Fruit fly (Drosophila melanogaster) whole organism, embryonic: ENCODE data around the gene AstA.

ENCODE experiments used
- Aef1 ChIP-seq: fragments of 200-800 bp; sonication (Bioruptor generic); IDR thresholded peaks from 3 replicates; pipeline ENCODE4 v1.3.6; 2022; ENCODE audit warnings: missing biosample characterization, missing genetic modification characterization
- Bgb ChIP-seq: fragments of 200-800 bp; sonication (Bioruptor generic); IDR thresholded peaks from 2 replicates; pipeline ENCODE4 v1.3.6; 2022; ENCODE audit warnings: missing biosample characterization, missing genetic modification characterization; ENCODE audit not compliant: partially characterized antibody
- CG10147 ChIP-seq: fragments of 200-800 bp; sonication (Bioruptor generic); optimal IDR thresholded peaks from 2 replicates; lab custom pipeline; 2019; ENCODE audit warnings: missing biosample characterization, mild to moderate bottlenecking, missing genetic modification characterization, moderate library complexity
- CG13296 ChIP-seq: fragments of 200-800 bp; sonication (Bioruptor generic); optimal IDR thresholded peaks from 3 replicates; lab custom pipeline; 2018; ENCODE audit warnings: missing biosample characterization, mild to moderate bottlenecking, missing genetic modification characterization
- CG13424 ChIP-seq: fragments of 200-800 bp; sonication (Bioruptor generic); optimal IDR thresholded peaks from 2 replicates; lab custom pipeline; 2019; ENCODE audit warnings: missing biosample characterization, mild to moderate bottlenecking, missing genetic modification characterization, moderate library complexity
- CG15073 ChIP-seq: fragments of 200-800 bp; sonication (Bioruptor generic); optimal IDR thresholded peaks from 2 replicates; lab custom pipeline; 2016; ENCODE audit warnings: missing biosample characterization, missing genetic modification characterization
- CG15479 ChIP-seq: fragments of 200-800 bp; sonication (Bioruptor generic); optimal IDR thresholded peaks from 3 replicates; lab custom pipeline; 2019; ENCODE audit warnings: missing biosample characterization, mild to moderate bottlenecking, missing genetic modification characterization, moderate library complexity
- CG15601 ChIP-seq: fragments of 200-800 bp; sonication (Bioruptor generic); optimal IDR thresholded peaks from 3 replicates; lab custom pipeline; 2019; ENCODE audit warnings: missing biosample characterization, mild to moderate bottlenecking, missing genetic modification characterization, moderate library complexity
- CG1647 ChIP-seq: fragments of 200-800 bp; sonication (Bioruptor generic); optimal IDR thresholded peaks from 3 replicates; lab custom pipeline; 2016; ENCODE audit warnings: missing biosample characterization, missing genetic modification characterization
- CG16863 ChIP-seq: fragments of 200-800 bp; sonication (Bioruptor generic); optimal IDR thresholded peaks from 3 replicates; lab custom pipeline; 2016; ENCODE audit warnings: missing biosample characterization, missing genetic modification characterization
- CG17829 ChIP-seq: fragments of 200-800 bp; optimal IDR thresholded peaks from 2 replicates; lab custom pipeline; 2019; ENCODE audit warnings: missing biosample characterization, mild to moderate bottlenecking, missing genetic modification characterization, moderate library complexity
- CG32767 ChIP-seq: fragments of 200-800 bp; sonication (Bioruptor generic); IDR thresholded peaks from 2 replicates; pipeline ENCODE4 v1.3.6; 2022; ENCODE audit warnings: missing biosample characterization, missing genetic modification characterization
- CG3281 ChIP-seq: fragments of 200-800 bp; sonication (Bioruptor generic); optimal IDR thresholded peaks from 3 replicates; lab custom pipeline; 2017; ENCODE audit warnings: missing biosample characterization, mild to moderate bottlenecking, missing genetic modification characterization
- CG3407 ChIP-seq: fragments of 200-800 bp; sonication (Bioruptor generic); optimal IDR thresholded peaks from 2 replicates; lab custom pipeline; 2018; ENCODE audit warnings: missing biosample characterization, mild to moderate bottlenecking, missing genetic modification characterization
- CG3838 ChIP-seq: fragments of 200-800 bp; sonication (Bioruptor generic); optimal IDR thresholded peaks from 3 replicates; lab custom pipeline; 2016; ENCODE audit warnings: missing biosample characterization, missing genetic modification characterization
- CG4282 ChIP-seq: fragments of 200-800 bp; sonication (Bioruptor generic); optimal IDR thresholded peaks from 2 replicates; lab custom pipeline; 2016; ENCODE audit warnings: missing biosample characterization, missing genetic modification characterization
- CG5245 ChIP-seq: fragments of 200-800 bp; sonication (Bioruptor generic); optimal IDR thresholded peaks from 3 replicates; lab custom pipeline; 2016; ENCODE audit warnings: missing biosample characterization, missing genetic modification characterization
- CG7786 ChIP-seq: fragments of 200-800 bp; sonication (Bioruptor generic); optimal IDR thresholded peaks from 2 replicates; lab custom pipeline; 2016; ENCODE audit warnings: missing biosample characterization, missing genetic modification characterization
- CG8924 ChIP-seq: fragments of 200-800 bp; optimal IDR thresholded peaks from 3 replicates; lab custom pipeline; 2019; ENCODE audit warnings: missing biosample characterization, mild to moderate bottlenecking, missing genetic modification characterization, moderate library complexity
- CG9437 ChIP-seq: fragments of 200-800 bp; sonication (Bioruptor generic); optimal IDR thresholded peaks from 2 replicates; lab custom pipeline; 2018; ENCODE audit warnings: missing biosample characterization, mild to moderate bottlenecking, missing genetic modification characterization
- CG9817 ChIP-seq: fragments of 200-800 bp; sonication (Bioruptor generic); optimal IDR thresholded peaks from 2 replicates; lab custom pipeline; 2018; ENCODE audit warnings: missing biosample characterization, mild to moderate bottlenecking, missing genetic modification characterization, moderate library complexity
- CoRest ChIP-seq: fragments of 200-800 bp; sonication (Bioruptor generic); optimal IDR thresholded peaks from 3 replicates; lab custom pipeline; 2018; ENCODE audit warnings: missing biosample characterization, mild to moderate bottlenecking, missing genetic modification characterization, moderate library complexity
- ERR ChIP-seq: fragments of 200-800 bp; sonication (Bioruptor generic); optimal IDR thresholded peaks from 2 replicates; lab custom pipeline; 2016; ENCODE audit warnings: missing biosample characterization, missing genetic modification characterization
- Fer1 ChIP-seq: fragments of 200-800 bp; sonication (Bioruptor generic); optimal IDR thresholded peaks from 2 replicates; lab custom pipeline; 2017; ENCODE audit warnings: missing biosample characterization, mild to moderate bottlenecking, missing genetic modification characterization
- Hmx ChIP-seq: fragments of 200-800 bp; sonication (Bioruptor generic); optimal IDR thresholded peaks from 2 replicates; lab custom pipeline; 2016; ENCODE audit warnings: missing biosample characterization, missing genetic modification characterization
- Lhr ChIP-seq: fragments of 200-800 bp; sonication (Bioruptor generic); optimal IDR thresholded peaks from 3 replicates; lab custom pipeline; 2017; ENCODE audit warnings: mild to moderate bottlenecking, missing biosample characterization, missing genetic modification reagents, missing genetic modification characterization
- MBD-R2 ChIP-seq: fragments of 200-800 bp; sonication (Bioruptor generic); IDR thresholded peaks from 2 replicates; pipeline ENCODE4 v1.3.6; 2022; ENCODE audit warnings: missing biosample characterization, missing genetic modification characterization
- NC2α ChIP-seq: fragments of 200-800 bp; sonication (Bioruptor generic); optimal IDR thresholded peaks from 2 replicates; lab custom pipeline; 2016; ENCODE audit warnings: missing biosample characterization, missing genetic modification characterization
- PHDP ChIP-seq: fragments of 200-800 bp; sonication (Bioruptor generic); optimal IDR thresholded peaks from 3 replicates; lab custom pipeline; 2018; ENCODE audit warnings: missing biosample characterization, mild to moderate bottlenecking, missing genetic modification characterization, moderate library complexity
- Rx ChIP-seq: fragments of 200-800 bp; sonication (Bioruptor generic); IDR thresholded peaks from 2 replicates; pipeline ENCODE4 v1.3.6; 2022; ENCODE audit warnings: missing biosample characterization, missing genetic modification characterization
- Sin3A ChIP-seq: fragments of >200 bp; optimal IDR thresholded peaks from 2 replicates; lab custom pipeline; 2018
- Sox100B ChIP-seq: fragments of 200-800 bp; sonication (Bioruptor generic); optimal IDR thresholded peaks from 3 replicates; lab custom pipeline; 2018; ENCODE audit warnings: missing biosample characterization, mild to moderate bottlenecking, missing genetic modification characterization
- Trl ChIP-seq, 3 experiments: fragments of >200 bp in 2 of 3; fragments of 200-800 bp in 1 of 3; sonication (Bioruptor generic) in 1 of 3; optimal IDR thresholded peaks; 2 replicates in 1 of 3; 3 replicates in 2 of 3; lab custom pipeline; 2016 to 2017; ENCODE audit warnings: missing biosample characterization in 1 of 3, missing genetic modification characterization in 1 of 3
- ase ChIP-seq: fragments of 200-800 bp; sonication (Bioruptor generic); IDR thresholded peaks from 3 replicates; pipeline ENCODE4 v1.3.6; 2022; ENCODE audit warnings: missing biosample characterization, missing genetic modification characterization
- cato ChIP-seq: fragments of 200-800 bp; sonication (Bioruptor generic); optimal IDR thresholded peaks from 2 replicates; lab custom pipeline; 2016; ENCODE audit warnings: missing biosample characterization, missing genetic modification characterization, borderline replicate concordance
- crc ChIP-seq: fragments of 200-800 bp; sonication (Bioruptor generic); optimal IDR thresholded peaks from 2 replicates; lab custom pipeline; 2016; ENCODE audit warnings: missing biosample characterization, missing genetic modification characterization
- croc ChIP-seq: fragments of 200-800 bp; sonication (Bioruptor generic); conservative IDR thresholded peaks from 3 replicates; pipeline ENCODE4 v1.3.6; 2022; ENCODE audit warnings: missing biosample characterization, missing genetic modification characterization
- cwo ChIP-seq: fragments of 200-800 bp; sonication (Bioruptor generic); optimal IDR thresholded peaks from 3 replicates; lab custom pipeline; 2017; ENCODE audit warnings: missing biosample characterization, missing genetic modification characterization, mild to moderate bottlenecking, moderate library complexity, missing genetic modification reagents
- grau ChIP-seq: fragments of 200-800 bp; optimal IDR thresholded peaks from 3 replicates; lab custom pipeline; 2019; ENCODE audit warnings: missing biosample characterization, mild to moderate bottlenecking, missing genetic modification characterization, moderate library complexity
- lmd ChIP-seq: fragments of 200-800 bp; sonication (Bioruptor generic); IDR thresholded peaks from 2 replicates; pipeline ENCODE4 v1.3.6; 2022; ENCODE audit warnings: missing biosample characterization, missing genetic modification characterization
- nom ChIP-seq: fragments of 200-800 bp; sonication (Bioruptor generic); optimal IDR thresholded peaks from 2 replicates; lab custom pipeline; 2017; ENCODE audit warnings: missing biosample characterization, missing genetic modification characterization, mild to moderate bottlenecking, moderate library complexity, missing genetic modification reagents
- onecut ChIP-seq: fragments of 200-800 bp; sonication (Bioruptor generic); IDR thresholded peaks from 2 replicates; pipeline ENCODE4 v1.3.6; 2022; ENCODE audit warnings: missing biosample characterization, missing genetic modification characterization
- org-1 ChIP-seq: fragments of 200-800 bp; sonication (Bioruptor generic); optimal IDR thresholded peaks from 2 replicates; lab custom pipeline; 2017; ENCODE audit warnings: missing biosample characterization, missing genetic modification characterization
- pho ChIP-seq: fragments of 200-800 bp; sonication (Bioruptor generic); optimal IDR thresholded peaks from 2 replicates; lab custom pipeline; 2016; ENCODE audit warnings: missing biosample characterization, missing genetic modification characterization
- pros ChIP-seq: fragments of 200-800 bp; sonication (Bioruptor generic); optimal IDR thresholded peaks from 3 replicates; lab custom pipeline; 2019; ENCODE audit warnings: missing biosample characterization, mild to moderate bottlenecking, missing genetic modification characterization, moderate library complexity
- sens-2 ChIP-seq: fragments of 200-800 bp; sonication (Bioruptor generic); IDR thresholded peaks from 2 replicates; pipeline ENCODE4 v1.3.6; 2022; ENCODE audit warnings: missing biosample characterization, missing genetic modification characterization
- slbo ChIP-seq: fragments of 200-800 bp; sonication (Bioruptor generic); IDR thresholded peaks from 2 replicates; pipeline ENCODE4 v1.3.6; 2022; ENCODE audit warnings: missing biosample characterization, missing genetic modification characterization
- stc ChIP-seq: fragments of 200-800 bp; sonication (Bioruptor generic); IDR thresholded peaks from 2 replicates; pipeline ENCODE4 v1.3.6; 2022; ENCODE audit warnings: missing biosample characterization, missing genetic modification characterization
- tll ChIP-seq, 2 experiments: fragments of 200-800 bp in 1 of 2; fragments of >200 bp in 1 of 2; sonication (Bioruptor generic) in 1 of 2; optimal IDR thresholded peaks; 2 replicates each; lab custom pipeline; 2017 to 2019; ENCODE audit warnings: missing biosample characterization in 2 of 2, missing genetic modification characterization in 2 of 2, mild to moderate bottlenecking in 1 of 2, moderate library complexity in 1 of 2
- yki ChIP-seq: fragments of >200 bp; optimal IDR thresholded peaks from 3 replicates; lab custom pipeline; 2018
- zf30C ChIP-seq: fragments of 200-800 bp; sonication (Bioruptor generic); optimal IDR thresholded peaks from 3 replicates; lab custom pipeline; 2018; ENCODE audit warnings: missing biosample characterization, mild to moderate bottlenecking, missing genetic modification characterization

Gene AstA

DNA sequence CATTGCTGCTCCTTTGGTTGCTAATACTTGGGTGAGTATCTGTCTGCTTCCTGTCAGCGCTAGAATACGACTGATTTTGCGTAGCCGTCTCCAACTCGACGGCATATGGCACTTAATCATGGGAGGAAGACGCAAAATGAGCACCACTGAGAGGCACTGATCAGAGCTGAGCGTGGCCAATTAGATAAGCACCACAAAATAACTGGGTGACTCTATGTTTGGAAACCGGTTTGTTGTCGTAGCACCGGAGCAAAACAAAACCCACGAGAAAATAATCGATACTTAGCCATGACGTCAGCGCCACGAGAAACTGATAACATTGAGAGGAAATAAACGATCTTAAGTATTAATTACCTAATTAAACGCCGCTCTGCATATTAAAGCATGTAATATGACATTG, 34.6 kb upstream of the AstA start, which contains the start of gene Ude (continued):
- no peak for TF ChIP-seq NC2α
- TF ChIP-seq slbo (GFP tag; lab: Robert Waterston, UW) = no peak
- TF ChIP-seq Rx = no peak
- no peak for TF ChIP-seq Sox100B (GFP tag; lab: Kevin White, UChicago)
- TF ChIP-seq Hmx (GFP tag; lab: Kevin White, UChicago) = no peak
- no peak for TF ChIP-seq CG1647 (GFP tag; lab: Kevin White, UChicago)
- no peak for TF ChIP-seq nom (GFP tag; lab: Kevin White, UChicago)
- no peak for TF ChIP-seq tll (GFP tag; optimal IDR thresholded peaks at IDR 0.05; lab: Kevin White, UChicago)
- TF ChIP-seq CG15073 (GFP tag; lab: Kevin White, UChicago) = no peak
- no peak for TF ChIP-seq CG5245 (GFP tag; lab: Kevin White, UChicago)
- TF ChIP-seq cato (GFP tag; lab: Kevin White, UChicago) = no peak
- TF ChIP-seq CG7786 (GFP tag; lab: Kevin White, UChicago) = no peak
- TF ChIP-seq Aef1 (GFP tag; lab: Robert Waterston, UW) = no peak
- TF ChIP-seq CG3838 (GFP tag; lab: Kevin White, UChicago) = no peak
- no peak for TF ChIP-seq CG16863 (GFP tag; lab: Kevin White, UChicago)
- TF ChIP-seq MBD-R2 (GFP tag; lab: Robert Waterston, UW) = no peak
- TF ChIP-seq yki (lab: Kevin White, UChicago) = no peak
- TF ChIP-seq Bgb (GFP tag; lab: Robert Waterston, UW) = 0 out of 2 replicates have a peak, but pooled peaks have one; percentile 18
- no peak for TF ChIP-seq pho
- no peak for TF ChIP-seq CG15601 (tag; lab: Kevin White, UChicago)
- TF ChIP-seq ERR (GFP tag; lab: Kevin White, UChicago) = no peak

DNA sequence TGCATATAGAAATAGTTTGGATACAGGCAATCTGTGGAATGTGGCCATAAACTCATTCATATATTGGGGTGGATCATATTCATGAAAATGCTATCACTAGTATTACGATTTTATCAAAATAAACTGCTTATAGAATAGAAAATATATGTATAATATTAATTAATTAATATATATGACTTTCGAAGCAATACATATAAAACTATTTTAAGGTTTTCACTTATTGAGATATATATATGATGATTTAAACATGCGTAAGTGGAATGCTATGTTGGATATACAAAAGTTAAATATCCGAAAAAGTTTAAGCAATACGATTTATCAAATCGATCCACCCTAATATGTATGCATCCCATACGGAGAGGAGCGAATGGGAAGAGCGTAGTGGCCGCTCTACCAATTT, 33.7 kb upstream of the AstA start:
- peak; percentile 62 for TF ChIP-seq CG13424 (tag; lab: Kevin White, UChicago)
- TF ChIP-seq PHDP (tag; lab: Kevin White, UChicago) = peak; percentile 68
- peak; percentile 33 for TF ChIP-seq CG3281 (GFP tag; lab: Kevin White, UChicago)
- 0 out of 2 replicates have a peak, but pooled peaks have one; percentile 15 for TF ChIP-seq lmd (GFP tag; lab: Robert Waterston, UW)
- TF ChIP-seq ase (GFP tag; lab: Robert Waterston, UW) = no peak
- no peak for TF ChIP-seq Sin3A (lab: Kevin White, UChicago)
- peak; percentile 5 for TF ChIP-seq Fer1
- peak; percentile 44 for TF ChIP-seq CG17829 (tag; lab: Kevin White, UChicago)
- peak; percentile 19 for TF ChIP-seq cwo (GFP tag; lab: Kevin White, UChicago)
- TF ChIP-seq CG32767 (GFP tag; lab: Robert Waterston, UW) = peak; percentile 57
- TF ChIP-seq onecut (GFP tag; lab: Robert Waterston, UW) = no peak
- peak; percentile 48 for TF ChIP-seq CG9437 (GFP tag; lab: Kevin White, UChicago)
- TF ChIP-seq sens-2 (GFP tag; lab: Robert Waterston, UW) = no peak
- TF ChIP-seq CoRest (tag; lab: Kevin White, UChicago) = peak; percentile 29
- TF ChIP-seq CG3407 = no peak
- TF ChIP-seq Lhr (GFP tag; lab: Kevin White, UChicago) = no peak
- TF ChIP-seq grau (tag; lab: Kevin White, UChicago) = peak; percentile 51
- no peak for TF ChIP-seq zf30C
- TF ChIP-seq pros (GFP tag; lab: Kevin White, UChicago) = no peak
- no peak for TF ChIP-seq CG4282 (GFP tag; lab: Kevin White, UChicago)
- TF ChIP-seq Trl (optimal IDR thresholded peaks at IDR 0.05; lab: Kevin White, UChicago) = peak; percentile 2 to 21
- TF ChIP-seq Trl (GFP tag; optimal IDR thresholded peaks at IDR 0.05; lab: Kevin White, UChicago) = no peak
- TF ChIP-seq croc (GFP tag; lab: Robert Waterston, UW) = no peak
- TF ChIP-seq CG9817 (tag; lab: Kevin White, UChicago) = peak; percentile 3
- peak; percentile 31; the same call in 1 of the 2 replicates for TF ChIP-seq stc (GFP tag; lab: Robert Waterston, UW)
- TF ChIP-seq org-1 (GFP tag; lab: Kevin White, UChicago) = no peak
- no peak for TF ChIP-seq crc
- 0 out of 2 replicates have a peak, but pooled peaks have one; percentile 12 for TF ChIP-seq slbo (GFP tag; lab: Robert Waterston, UW)
- peak; percentile 19 for TF ChIP-seq CG10147 (GFP tag; lab: Kevin White, UChicago)
- TF ChIP-seq CG8924 (tag; lab: Kevin White, UChicago) = peak; percentile 52
- no peak for TF ChIP-seq CG15479 (GFP tag; lab: Kevin White, UChicago)
- peak; percentile 52 for TF ChIP-seq CG13296 (GFP tag; lab: Kevin White, UChicago)
